Worm (Caenorhabditis elegans): ENCODE data around the gene flp-34.

- TF ChIP-seq tbx-11 (GFP tag; IDR thresholded peaks at IDR 0.05) (no peak), F13C5.2 (tag; optimal IDR thresholded peaks at IDR 0.05) (no peak), ama-1 (optimal IDR thresholded peaks at IDR 0.05) (no peak), ceh-13 (GFP tag; optimal IDR thresholded peaks at IDR 0.05) (no peak), hmbx-1 (tag; optimal IDR thresholded peaks at IDR 0.05) (no peak)
Observed at ce11 chrV:983120-983519, 50.1 kb downstream of the flp-34 start.

Measured in whole organism, early embryonic.